Worm (Caenorhabditis elegans) whole organism, L4/young adult: ENCODE measurements around the gene T28A8.8.

Experiments used
- dao-5 ChIP-seq: sonication (generic microtip); optimal IDR thresholded peaks from 2 replicates; lab custom pipeline; 2016; ENCODE audit warnings: missing genotype, missing genetic modification characterization, moderate library complexity, missing compliant biosample characterization
- him-1 ChIP-seq: sonication (generic microtip); optimal IDR thresholded peaks from 2 replicates; lab custom pipeline; 2016; ENCODE audit warnings: missing genotype, missing genetic modification reagents, missing genetic modification characterization, missing compliant biosample characterization

- TF ChIP-seq dao-5 (tag; lab: Kevin White, UChicago) (no peak), him-1 (tag; lab: Kevin White, UChicago) (peak; percentile 6)
Measured at ce11 chrIII:13465918-13466592, 36.6 kb upstream of the T28A8.8 start, which contains the start of gene cdk-5.
